Fruit fly (Drosophila melanogaster) whole organism, wandering third instar larva: ENCODE data around the gene CG11369.

Experiments used
- Abd-B ChIP-seq: fragments of >200 bp; optimal IDR thresholded peaks from 2 replicates; lab custom pipeline; 2017; ENCODE audit warnings: missing biosample characterization, missing genetic modification characterization
- CG32264 ChIP-seq: fragments of 200-800 bp; sonication (Bioruptor generic); optimal IDR thresholded peaks from 2 replicates; lab custom pipeline; 2016; ENCODE audit warnings: missing biosample characterization, missing genetic modification characterization
- Myc ChIP-seq: fragments of >200 bp; optimal IDR thresholded peaks from 2 replicates; lab custom pipeline; 2017
- OdsH ChIP-seq: fragments of 200-800 bp; sonication (Bioruptor generic); optimal IDR thresholded peaks from 2 replicates; lab custom pipeline; 2016; ENCODE audit warnings: missing biosample characterization, mild to moderate bottlenecking, missing genetic modification characterization
- foxo ChIP-seq, 2 experiments: fragments of 200-800 bp; sonication (Bioruptor generic); optimal IDR thresholded peaks; 2 replicates in 1 of 2; 3 replicates in 1 of 2; lab custom pipeline; 2016 to 2017; ENCODE audit warnings: missing biosample characterization in 2 of 2, missing genetic modification characterization in 2 of 2
- h ChIP-seq: fragments of 200-800 bp; sonication (Bioruptor generic); optimal IDR thresholded peaks from 3 replicates; lab custom pipeline; 2016; ENCODE audit warnings: missing biosample characterization, mild to moderate bottlenecking, missing genetic modification characterization
- sv ChIP-seq: fragments of 200-800 bp; sonication (Bioruptor generic); optimal IDR thresholded peaks from 3 replicates; lab custom pipeline; 2016; ENCODE audit warnings: missing biosample characterization, missing genetic modification characterization
- woc ChIP-seq: sonication (Bioruptor generic); optimal IDR thresholded peaks from 2 replicates; lab custom pipeline; 2016; ENCODE audit warnings: missing biosample characterization, mild to moderate bottlenecking, missing genetic modification characterization

dm6 chrX:7571200-7571599, 2.9 kb upstream of the CG11369 start:
- TF ChIP-seq OdsH (GFP tag; lab: Kevin White, UChicago) = peak; percentile 11
- TF ChIP-seq Myc (lab: Kevin White, UChicago) = no peak
- TF ChIP-seq foxo (GFP tag; optimal IDR thresholded peaks at IDR 0.05; lab: Kevin White, UChicago) = peak in 1 of 2 experiments; percentile 43
- peak; percentile 21 for TF ChIP-seq woc (GFP tag; lab: Kevin White, UChicago)
- no peak for TF ChIP-seq Abd-B (GFP tag; lab: Kevin White, UChicago)
- TF ChIP-seq CG32264 (GFP tag; lab: Kevin White, UChicago) = no peak
- TF ChIP-seq h (GFP tag; lab: Kevin White, UChicago) = peak; percentile 52
- TF ChIP-seq sv (GFP tag; lab: Kevin White, UChicago) = no peak
